Worm (Caenorhabditis elegans) whole organism, young adult: ENCODE data around the gene C39F7.1.
A peak's percentile ranks its signal among the peaks of the same experiment; 100 is the strongest.

Experiments
- F57C9.4 ChIP-seq: sonication (generic microtip); optimal IDR thresholded peaks from 2 replicates; lab custom pipeline; 2017; ENCODE audit warnings: mild to moderate bottlenecking, missing genetic modification characterization, missing compliant biosample characterization
- T07F8.4 ChIP-seq: sonication (generic microtip); optimal IDR thresholded peaks from 2 replicates; lab custom pipeline; 2016; ENCODE audit warnings: mild to moderate bottlenecking, missing genetic modification characterization, moderate library complexity, missing compliant biosample characterization
- Y79H2A.3 ChIP-seq: fragments of 200-800 bp; sonication (Bioruptor generic); conservative IDR thresholded peaks from 2 replicates; pipeline ENCODE4 v1.3.6; 2022; ENCODE audit warnings: missing genetic modification reagents, missing genetic modification characterization, missing compliant biosample characterization
- ZK185.1 ChIP-seq: sonication (generic microtip); optimal IDR thresholded peaks from 2 replicates; lab custom pipeline; 2016; ENCODE audit warnings: mild to moderate bottlenecking, missing genetic modification characterization, missing compliant biosample characterization; ENCODE audit not compliant: poor library complexity, severe bottlenecking
- akir-1 ChIP-seq: fragments of 200-800 bp; sonication (Bioruptor generic); optimal IDR thresholded peaks from 2 replicates; lab custom pipeline; 2018; ENCODE audit warnings: mild to moderate bottlenecking, missing genetic modification characterization, moderate library complexity, missing compliant biosample characterization
- attf-6 ChIP-seq: fragments of 200-800 bp; sonication (Bioruptor generic); IDR thresholded peaks from 2 replicates; pipeline ENCODE4 v1.3.6; 2022; ENCODE audit warnings: missing genetic modification reagents, missing genetic modification characterization, missing compliant biosample characterization
- ccch-3 ChIP-seq: fragments of 200-800 bp; sonication (Bioruptor generic); optimal IDR thresholded peaks from 2 replicates; lab custom pipeline; 2018; ENCODE audit warnings: mild to moderate bottlenecking, missing genetic modification characterization, missing compliant biosample characterization
- ceh-27 ChIP-seq: fragments of 200-800 bp; sonication (Bioruptor generic); optimal IDR thresholded peaks from 2 replicates; lab custom pipeline; 2018; ENCODE audit warnings: mild to moderate bottlenecking, missing genetic modification characterization, moderate library complexity, missing compliant biosample characterization
- ceh-58 ChIP-seq: fragments of 200-800 bp; sonication (Bioruptor generic); IDR thresholded peaks from 2 replicates; pipeline ENCODE4 v1.3.6; 2022; ENCODE audit warnings: missing genetic modification characterization, missing compliant biosample characterization
- egl-18 ChIP-seq: fragments of 200-800 bp; sonication (Bioruptor generic); IDR thresholded peaks from 2 replicates; pipeline ENCODE4 v1.3.6; 2022; ENCODE audit warnings: missing genetic modification reagents, missing genetic modification characterization, missing compliant biosample characterization
- egrh-3 ChIP-seq: fragments of 200-800 bp; sonication (Bioruptor generic); IDR thresholded peaks from 2 replicates; pipeline ENCODE4 v1.3.6; 2022; ENCODE audit warnings: missing genetic modification reagents, missing genetic modification characterization, missing compliant biosample characterization
- fkh-3 ChIP-seq: sonication (generic microtip); optimal IDR thresholded peaks from 2 replicates; lab custom pipeline; 2016; ENCODE audit warnings: mild to moderate bottlenecking, missing genetic modification characterization, missing compliant biosample characterization
- hrde-1 ChIP-seq: sonication (generic microtip); optimal IDR thresholded peaks from 2 replicates; lab custom pipeline; 2016; ENCODE audit warnings: missing genetic modification characterization, mild to moderate bottlenecking, missing compliant biosample characterization, moderate library complexity, missing genotype, missing genetic modification reagents, borderline replicate concordance
- hsf-1 ChIP-seq: fragments of 200-800 bp; sonication (Bioruptor generic); IDR thresholded peaks from 2 replicates; pipeline ENCODE4 v1.3.6; 2022; ENCODE audit warnings: missing genetic modification reagents, missing genetic modification characterization, missing compliant biosample characterization
- let-607 ChIP-seq, 2 experiments: fragments of 200-800 bp in 1 of 2; sonication (Bioruptor generic) in 1 of 2; sonication (generic microtip) in 1 of 2; optimal IDR thresholded peaks; 2 replicates each; lab custom pipeline; 2016 to 2018; ENCODE audit warnings: mild to moderate bottlenecking in 2 of 2, missing compliant biosample characterization in 2 of 2, missing genetic modification characterization in 2 of 2, moderate library complexity in 2 of 2, missing genotype in 1 of 2
- lin-26 ChIP-seq: fragments of 200-800 bp; sonication (Bioruptor generic); IDR thresholded peaks from 2 replicates; pipeline ENCODE4 v1.3.6; 2022; ENCODE audit warnings: missing genetic modification reagents, missing genetic modification characterization, missing compliant biosample characterization
- lir-1 ChIP-seq: fragments of 200-800 bp; sonication (Bioruptor generic); conservative IDR thresholded peaks from 2 replicates; pipeline ENCODE4 v1.3.6; 2022; ENCODE audit warnings: missing genetic modification reagents, missing genetic modification characterization, missing compliant biosample characterization
- madf-10 ChIP-seq: sonication (generic microtip); optimal IDR thresholded peaks from 2 replicates; lab custom pipeline; 2016; ENCODE audit warnings: mild to moderate bottlenecking, missing genetic modification characterization, missing compliant biosample characterization
- nfya-1 ChIP-seq: sonication (generic microtip); optimal IDR thresholded peaks from 2 replicates; lab custom pipeline; 2017; ENCODE audit warnings: antibody characterized with exemption, missing compliant biosample characterization, missing genetic modification characterization, borderline replicate concordance; ENCODE audit not compliant: insufficient read depth
- nfya-2 ChIP-seq: fragments of 200-800 bp; sonication (Bioruptor generic); IDR thresholded peaks from 2 replicates; pipeline ENCODE4 v1.3.6; 2022; ENCODE audit warnings: missing genetic modification reagents, missing genetic modification characterization, missing compliant biosample characterization
- pha-4 ChIP-seq: fragments of 150-350 bp; sonication (generic microtip); optimal IDR thresholded peaks from 2 replicates; lab custom pipeline; 2014; ENCODE audit warnings: missing biosample characterization, missing genetic modification reagents, missing genetic modification characterization
- rcor-1 ChIP-seq: fragments of 200-800 bp; sonication (Bioruptor generic); IDR thresholded peaks from 2 replicates; pipeline ENCODE4 v1.3.6; 2022; ENCODE audit warnings: missing genetic modification reagents, missing genetic modification characterization, missing compliant biosample characterization
- rpc-1 ChIP-seq, 2 experiments: fragments of 150-350 bp in 1 of 2; sonication (generic microtip) in 1 of 2; optimal IDR thresholded peaks; 2 replicates each; lab custom pipeline; 2014 to 2018; ENCODE audit warnings: missing biosample characterization in 1 of 2, missing genetic modification characterization in 1 of 2, missing genetic modification reagents in 1 of 2, missing genotype in 1 of 2
- sea-2 ChIP-seq: fragments of 200-800 bp; sonication (Bioruptor generic); IDR thresholded peaks from 2 replicates; pipeline ENCODE4 v1.3.6; 2022; ENCODE audit warnings: missing genetic modification characterization, missing compliant biosample characterization
- snpc-4 ChIP-seq, 5 experiments: fragments of 150-350 bp in 1 of 5; sonication (generic microtip) in 4 of 5; optimal IDR thresholded peaks; 2 replicates each; lab custom pipeline; 2014 to 2018; ENCODE audit warnings: missing genetic modification characterization in 5 of 5, missing biosample characterization in 3 of 5, antibody characterized with exemption in 2 of 5, mild to moderate bottlenecking in 2 of 5, missing compliant biosample characterization in 2 of 5, missing genotype in 2 of 5, moderate library complexity in 2 of 5, missing genetic modification reagents in 1 of 5
- tbp1 ChIP-seq: fragments of 200-800 bp; sonication (Bioruptor generic); optimal IDR thresholded peaks from 2 replicates; lab custom pipeline; 2018; ENCODE audit warnings: mild to moderate bottlenecking, missing genetic modification characterization, missing compliant biosample characterization
- tbx-9 ChIP-seq: sonication (generic microtip); optimal IDR thresholded peaks from 2 replicates; lab custom pipeline; 2016; ENCODE audit warnings: borderline replicate concordance, missing genetic modification characterization, inconsistent platforms, missing compliant biosample characterization
- zfh-2 ChIP-seq: fragments of 200-800 bp; sonication (Bioruptor generic); conservative IDR thresholded peaks from 2 replicates; pipeline ENCODE4 v1.3.6; 2022; ENCODE audit warnings: missing genetic modification reagents, missing genetic modification characterization, missing compliant biosample characterization
- ztf-25 ChIP-seq: fragments of 200-800 bp; sonication (Bioruptor generic); IDR thresholded peaks from 2 replicates; pipeline ENCODE4 v1.3.6; 2022; ENCODE audit warnings: missing genetic modification reagents, missing genetic modification characterization, missing compliant biosample characterization
- ztf-28 ChIP-seq: fragments of 200-800 bp; sonication (Bioruptor generic); IDR thresholded peaks from 2 replicates; pipeline ENCODE4 v1.3.6; 2022; ENCODE audit warnings: missing genetic modification reagents, missing genetic modification characterization, missing compliant biosample characterization
- ztf-3 ChIP-seq: fragments of 200-800 bp; sonication (Bioruptor generic); optimal IDR thresholded peaks from 2 replicates; lab custom pipeline; 2018; ENCODE audit warnings: mild to moderate bottlenecking, missing genetic modification characterization, missing compliant biosample characterization
- ztf-6 ChIP-seq: fragments of 200-800 bp; sonication (Bioruptor generic); IDR thresholded peaks from 2 replicates; pipeline ENCODE4 v1.3.6; 2022; ENCODE audit warnings: missing genetic modification reagents, missing genetic modification characterization, missing compliant biosample characterization

C39F7.1 gene

ce11 chrV:1226239-1226638 lies 33.9 kb upstream of the C39F7.1 start:
- TF ChIP-seq ceh-27 (GFP tag; lab: Kevin White, UChicago) (no peak), hsf-1 (peak; percentile 94), ztf-6 (GFP tag; lab: Robert Waterston, UW) (no peak), rpc-1 (optimal IDR thresholded peaks at IDR 0.05; lab: Kevin White, UChicago) (peak; percentile 0), rpc-1 (tag; optimal IDR thresholded peaks at IDR 0.05; lab: Kevin White, UChicago) (no peak)

- TF ChIP-seq egrh-3 (GFP tag; lab: Robert Waterston, UW) (no peak), tbp1 (no peak), ZK185.1 (tag; lab: Kevin White, UChicago) (no peak), akir-1 (GFP tag; lab: Kevin White, UChicago) (no peak), ccch-3 (no peak)
These were observed 32.1 kb upstream of the C39F7.1 start for ce11 chrV:1227756-1228665.

- TF ChIP-seq zfh-2 (GFP tag; lab: Robert Waterston, UW) = peak; percentile 57; the same call in 1 of the 2 replicates
- TF ChIP-seq ztf-28 = no peak
These were observed 31.1 kb upstream of the C39F7.1 start for ce11 chrV:1228884-1229662.

- TF ChIP-seq ztf-25 (GFP tag; lab: Robert Waterston, UW) (no peak), rcor-1 (GFP tag; lab: Robert Waterston, UW) (peak; percentile 22; the same call in 1 of the 2 replicates)
These were observed 29.6 kb upstream of the C39F7.1 start for ce11 chrV:1230540-1230939.

ce11 chrV:1232574-1232973 lies 27.6 kb upstream of the C39F7.1 start:
- TF ChIP-seq ztf-25 (GFP tag; lab: Robert Waterston, UW) (no peak), fkh-3 (tag; lab: Kevin White, UChicago) (no peak), ztf-28 (no peak), pha-4 (tag; lab: Kevin White, UChicago) (no peak), ZK185.1 (tag; lab: Kevin White, UChicago) (no peak), tbx-9 (no peak), ztf-3 (GFP tag; lab: Kevin White, UChicago) (no peak), snpc-4 (GFP tag; optimal IDR thresholded peaks at IDR 0.05; lab: Kevin White, UChicago) (no peak), snpc-4 (tag; optimal IDR thresholded peaks at IDR 0.05; lab: Kevin White, UChicago) (no peak), sea-2 (GFP tag; lab: Robert Waterston, UW) (no peak), ceh-58 (GFP tag; lab: Robert Waterston, UW) (no peak), T07F8.4 (tag; lab: Kevin White, UChicago) (no peak), nfya-1 (tag; lab: Kevin White, UChicago) (no peak)

ce11 chrV:1235355-1235754 lies 24.8 kb upstream of the C39F7.1 start, which contains the start of gene madd-2:
Gene madd-2 (minus strand): TSS chrV:1235455.
- TF ChIP-seq hrde-1 (tag; lab: Kevin White, UChicago) (no peak), nfya-1 (tag; lab: Kevin White, UChicago) (no peak), egl-18 (GFP tag; lab: Robert Waterston, UW) (no peak), Y79H2A.3 (GFP tag; lab: Robert Waterston, UW) (no peak), nfya-2 (GFP tag; lab: Robert Waterston, UW) (no peak), lir-1 (no peak), tbp1 (no peak), let-607 (tag; optimal IDR thresholded peaks at IDR 0.05; lab: Kevin White, UChicago) (no peak), madf-10 (tag; lab: Kevin White, UChicago) (no peak), F57C9.4 (tag; lab: Kevin White, UChicago) (no peak), lin-26 (no peak), attf-6 (GFP tag; lab: Robert Waterston, UW) (no peak)
- TF ChIP-seq, all 124 proteins: peak for 0
